Fruit fly (Drosophila melanogaster) whole organism, embryonic: ENCODE results near the gene CG31525.
A peak's percentile ranks its signal among the peaks of the same experiment; 100 is the strongest.

ENCODE experiments used
- B-H2 ChIP-seq: fragments of 200-800 bp; sonication (Bioruptor generic); optimal IDR thresholded peaks from 2 replicates; lab custom pipeline; 2018; ENCODE audit warnings: missing biosample characterization, mild to moderate bottlenecking, missing genetic modification characterization
- CG10209 ChIP-seq: fragments of 200-800 bp; sonication (Bioruptor generic); optimal IDR thresholded peaks from 3 replicates; lab custom pipeline; 2017; ENCODE audit warnings: missing biosample characterization, mild to moderate bottlenecking, missing genetic modification characterization, missing genetic modification reagents
- CG10274 ChIP-seq: fragments of 200-800 bp; sonication (Bioruptor generic); optimal IDR thresholded peaks from 3 replicates; lab custom pipeline; 2017; ENCODE audit warnings: missing biosample characterization, mild to moderate bottlenecking, missing genetic modification characterization
- CG11560 ChIP-seq: fragments of 200-800 bp; sonication (Bioruptor generic); IDR thresholded peaks from 3 replicates; pipeline ENCODE4 v1.3.6; 2022; ENCODE audit warnings: missing biosample characterization, missing genetic modification characterization
- CG12769 ChIP-seq: fragments of 200-800 bp; sonication (Bioruptor generic); optimal IDR thresholded peaks from 2 replicates; lab custom pipeline; 2019; ENCODE audit warnings: missing biosample characterization, mild to moderate bottlenecking, missing genetic modification characterization, moderate library complexity
- CG13296 ChIP-seq: fragments of 200-800 bp; sonication (Bioruptor generic); optimal IDR thresholded peaks from 3 replicates; lab custom pipeline; 2018; ENCODE audit warnings: missing biosample characterization, mild to moderate bottlenecking, missing genetic modification characterization
- CG13894 ChIP-seq: fragments of 200-800 bp; sonication (Bioruptor generic); optimal IDR thresholded peaks from 3 replicates; lab custom pipeline; 2018; ENCODE audit warnings: missing biosample characterization, mild to moderate bottlenecking, missing genetic modification characterization, moderate library complexity
- CG14710 ChIP-seq: fragments of 200-800 bp; sonication (Bioruptor generic); optimal IDR thresholded peaks from 3 replicates; lab custom pipeline; 2019; ENCODE audit warnings: missing biosample characterization, mild to moderate bottlenecking, missing genetic modification characterization, moderate library complexity
- CG14965 ChIP-seq: fragments of 200-800 bp; sonication (Bioruptor generic); optimal IDR thresholded peaks from 2 replicates; lab custom pipeline; 2016; ENCODE audit warnings: missing biosample characterization, missing genetic modification characterization, borderline replicate concordance
- CG15479 ChIP-seq: fragments of 200-800 bp; sonication (Bioruptor generic); optimal IDR thresholded peaks from 3 replicates; lab custom pipeline; 2019; ENCODE audit warnings: missing biosample characterization, mild to moderate bottlenecking, missing genetic modification characterization, moderate library complexity
- CG16813 ChIP-seq: fragments of 200-800 bp; sonication (Bioruptor generic); IDR thresholded peaks from 3 replicates; pipeline ENCODE4 v1.3.6; 2022; ENCODE audit warnings: missing biosample characterization, missing genetic modification characterization; ENCODE audit not compliant: partially characterized antibody
- CG17361 ChIP-seq: fragments of 200-800 bp; sonication (Bioruptor generic); IDR thresholded peaks from 3 replicates; pipeline ENCODE4 v1.3.6; 2022; ENCODE audit warnings: missing biosample characterization, missing genetic modification characterization
- CG17612 ChIP-seq: fragments of 200-800 bp; sonication (Bioruptor generic); IDR thresholded peaks from 2 replicates; pipeline ENCODE4 v1.3.6; 2022; ENCODE audit warnings: missing biosample characterization, missing genetic modification characterization
- CG2199 ChIP-seq: fragments of 200-800 bp; sonication (Bioruptor generic); IDR thresholded peaks from 3 replicates; pipeline ENCODE4 v1.3.6; 2022; ENCODE audit warnings: missing biosample characterization, missing genetic modification characterization
- CG3838 ChIP-seq: fragments of 200-800 bp; sonication (Bioruptor generic); optimal IDR thresholded peaks from 3 replicates; lab custom pipeline; 2016; ENCODE audit warnings: missing biosample characterization, missing genetic modification characterization
- CG3847 ChIP-seq: fragments of 200-800 bp; sonication (Bioruptor generic); IDR thresholded peaks from 2 replicates; pipeline ENCODE4 v1.3.6; 2022; ENCODE audit warnings: missing biosample characterization, missing genetic modification characterization
- CG4328 ChIP-seq: fragments of 200-800 bp; sonication (Bioruptor generic); optimal IDR thresholded peaks from 3 replicates; lab custom pipeline; 2017; ENCODE audit warnings: missing biosample characterization, missing genetic modification reagents, missing genetic modification characterization
- CG4707 ChIP-seq: fragments of 200-800 bp; sonication (Bioruptor generic); optimal IDR thresholded peaks from 2 replicates; lab custom pipeline; 2018; ENCODE audit warnings: missing biosample characterization, mild to moderate bottlenecking, missing genetic modification characterization, moderate library complexity
- CG5245 ChIP-seq: fragments of 200-800 bp; sonication (Bioruptor generic); optimal IDR thresholded peaks from 3 replicates; lab custom pipeline; 2016; ENCODE audit warnings: missing biosample characterization, missing genetic modification characterization
- CG7786 ChIP-seq: fragments of 200-800 bp; sonication (Bioruptor generic); optimal IDR thresholded peaks from 2 replicates; lab custom pipeline; 2016; ENCODE audit warnings: missing biosample characterization, missing genetic modification characterization
- CG7839 ChIP-seq: fragments of 200-800 bp; sonication (Bioruptor generic); optimal IDR thresholded peaks from 3 replicates; lab custom pipeline; 2018; ENCODE audit warnings: missing biosample characterization, mild to moderate bottlenecking, missing genetic modification characterization, moderate library complexity
- CG7963 ChIP-seq: fragments of 200-800 bp; sonication (Bioruptor generic); IDR thresholded peaks from 3 replicates; pipeline ENCODE4 v1.3.6; 2022; ENCODE audit warnings: missing biosample characterization, missing genetic modification characterization; ENCODE audit not compliant: partially characterized antibody
- E2f1 ChIP-seq: fragments of 200-800 bp; sonication (Bioruptor generic); IDR thresholded peaks from 2 replicates; pipeline ENCODE4 v1.3.6; 2022; ENCODE audit warnings: missing biosample characterization, missing genetic modification characterization
- E2f2 ChIP-seq: fragments of 200-800 bp; sonication (Bioruptor generic); IDR thresholded peaks from 2 replicates; pipeline ENCODE4 v1.3.6; 2022; ENCODE audit warnings: missing biosample characterization, missing genetic modification characterization
- HLH3B ChIP-seq: fragments of 200-800 bp; sonication (Bioruptor generic); IDR thresholded peaks from 2 replicates; pipeline ENCODE4 v1.3.6; 2022; ENCODE audit warnings: missing biosample characterization, missing genetic modification characterization
- NC2β ChIP-seq: fragments of 200-800 bp; sonication (Bioruptor generic); optimal IDR thresholded peaks from 2 replicates; lab custom pipeline; 2016; ENCODE audit warnings: missing biosample characterization, missing genetic modification characterization
- Opbp ChIP-seq: fragments of 200-800 bp; sonication (Bioruptor generic); IDR thresholded peaks from 3 replicates; pipeline ENCODE4 v1.3.6; 2022; ENCODE audit warnings: missing biosample characterization, missing genetic modification characterization; ENCODE audit not compliant: partially characterized antibody
- Ravus ChIP-seq: fragments of 200-800 bp; sonication (Bioruptor generic); IDR thresholded peaks from 2 replicates; pipeline ENCODE4 v1.3.6; 2022; ENCODE audit warnings: missing biosample characterization, missing genetic modification characterization
- Scr ChIP-seq: fragments of 200-800 bp; sonication (Bioruptor generic); IDR thresholded peaks from 2 replicates; pipeline ENCODE4 v1.3.6; 2022; ENCODE audit warnings: missing biosample characterization, missing genetic modification characterization; ENCODE audit not compliant: partially characterized antibody
- Six4 ChIP-seq: fragments of 200-800 bp; sonication (Bioruptor generic); optimal IDR thresholded peaks from 2 replicates; lab custom pipeline; 2016; ENCODE audit warnings: missing biosample characterization, missing genetic modification characterization
- Spps ChIP-seq: fragments of 200-800 bp; sonication (Bioruptor generic); optimal IDR thresholded peaks from 2 replicates; lab custom pipeline; 2018; ENCODE audit warnings: missing biosample characterization, mild to moderate bottlenecking, missing genetic modification characterization
- Sry-β ChIP-seq: fragments of 200-800 bp; sonication (Bioruptor generic); optimal IDR thresholded peaks from 2 replicates; lab custom pipeline; 2018; ENCODE audit warnings: missing biosample characterization, mild to moderate bottlenecking, missing genetic modification characterization, moderate library complexity
- Trl ChIP-seq, 3 experiments: fragments of >200 bp in 2 of 3; fragments of 200-800 bp in 1 of 3; sonication (Bioruptor generic) in 1 of 3; optimal IDR thresholded peaks; 2 replicates in 1 of 3; 3 replicates in 2 of 3; lab custom pipeline; 2016 to 2017; ENCODE audit warnings: missing biosample characterization in 1 of 3, missing genetic modification characterization in 1 of 3
- disco-r ChIP-seq: fragments of 200-800 bp; sonication (Bioruptor generic); optimal IDR thresholded peaks from 2 replicates; lab custom pipeline; 2016; ENCODE audit warnings: missing biosample characterization, missing genetic modification characterization
- dm ChIP-seq: fragments of 200-800 bp; sonication (Bioruptor generic); optimal IDR thresholded peaks from 3 replicates; lab custom pipeline; 2016; ENCODE audit warnings: missing biosample characterization, missing genetic modification characterization
- ewg ChIP-seq: fragments of 200-800 bp; sonication (Bioruptor generic); optimal IDR thresholded peaks from 3 replicates; lab custom pipeline; 2017; ENCODE audit warnings: mild to moderate bottlenecking, missing biosample characterization, missing genetic modification reagents, missing genetic modification characterization
- fd102C ChIP-seq: fragments of 200-800 bp; sonication (Bioruptor generic); optimal IDR thresholded peaks from 2 replicates; lab custom pipeline; 2018; ENCODE audit warnings: missing biosample characterization, mild to moderate bottlenecking, missing genetic modification characterization, moderate library complexity
- gcm ChIP-seq: fragments of 200-800 bp; sonication (Bioruptor generic); optimal IDR thresholded peaks from 2 replicates; lab custom pipeline; 2019; ENCODE audit warnings: missing biosample characterization, mild to moderate bottlenecking, missing genetic modification characterization, moderate library complexity
- h ChIP-seq: fragments of >200 bp; optimal IDR thresholded peaks from 2 replicates; lab custom pipeline; 2017
- nerfin-2 ChIP-seq: fragments of 200-800 bp; sonication (Bioruptor generic); IDR thresholded peaks from 2 replicates; pipeline ENCODE4 v1.3.6; 2022; ENCODE audit warnings: missing biosample characterization, missing genetic modification characterization; ENCODE audit not compliant: partially characterized antibody
- oc ChIP-seq: fragments of 200-800 bp; sonication (Bioruptor generic); optimal IDR thresholded peaks from 2 replicates; lab custom pipeline; 2018; ENCODE audit warnings: missing biosample characterization, mild to moderate bottlenecking, missing genetic modification characterization, moderate library complexity
- odd ChIP-seq: fragments of 200-800 bp; sonication (Bioruptor generic); optimal IDR thresholded peaks from 2 replicates; lab custom pipeline; 2017; ENCODE audit warnings: missing biosample characterization, mild to moderate bottlenecking, missing genetic modification characterization
- pum ChIP-seq: fragments of 200-800 bp; sonication (Bioruptor generic); optimal IDR thresholded peaks from 2 replicates; lab custom pipeline; 2016; ENCODE audit warnings: missing biosample characterization, missing genetic modification characterization
- salm ChIP-seq: fragments of 200-800 bp; sonication (Bioruptor generic); optimal IDR thresholded peaks from 2 replicates; lab custom pipeline; 2018; ENCODE audit warnings: missing biosample characterization, mild to moderate bottlenecking, missing genetic modification characterization
- tap ChIP-seq: fragments of 200-800 bp; optimal IDR thresholded peaks from 3 replicates; lab custom pipeline; 2019; ENCODE audit warnings: missing biosample characterization, mild to moderate bottlenecking, missing genetic modification characterization, moderate library complexity
- wdn ChIP-seq: fragments of 200-800 bp; sonication (Bioruptor generic); IDR thresholded peaks from 2 replicates; pipeline ENCODE4 v1.3.6; 2022; ENCODE audit warnings: missing biosample characterization, missing genetic modification characterization
- wek ChIP-seq: fragments of 200-800 bp; sonication (Bioruptor generic); optimal IDR thresholded peaks from 3 replicates; lab custom pipeline; 2018; ENCODE audit warnings: missing biosample characterization, mild to moderate bottlenecking, missing genetic modification characterization, moderate library complexity

Gene CG31525

DNA sequence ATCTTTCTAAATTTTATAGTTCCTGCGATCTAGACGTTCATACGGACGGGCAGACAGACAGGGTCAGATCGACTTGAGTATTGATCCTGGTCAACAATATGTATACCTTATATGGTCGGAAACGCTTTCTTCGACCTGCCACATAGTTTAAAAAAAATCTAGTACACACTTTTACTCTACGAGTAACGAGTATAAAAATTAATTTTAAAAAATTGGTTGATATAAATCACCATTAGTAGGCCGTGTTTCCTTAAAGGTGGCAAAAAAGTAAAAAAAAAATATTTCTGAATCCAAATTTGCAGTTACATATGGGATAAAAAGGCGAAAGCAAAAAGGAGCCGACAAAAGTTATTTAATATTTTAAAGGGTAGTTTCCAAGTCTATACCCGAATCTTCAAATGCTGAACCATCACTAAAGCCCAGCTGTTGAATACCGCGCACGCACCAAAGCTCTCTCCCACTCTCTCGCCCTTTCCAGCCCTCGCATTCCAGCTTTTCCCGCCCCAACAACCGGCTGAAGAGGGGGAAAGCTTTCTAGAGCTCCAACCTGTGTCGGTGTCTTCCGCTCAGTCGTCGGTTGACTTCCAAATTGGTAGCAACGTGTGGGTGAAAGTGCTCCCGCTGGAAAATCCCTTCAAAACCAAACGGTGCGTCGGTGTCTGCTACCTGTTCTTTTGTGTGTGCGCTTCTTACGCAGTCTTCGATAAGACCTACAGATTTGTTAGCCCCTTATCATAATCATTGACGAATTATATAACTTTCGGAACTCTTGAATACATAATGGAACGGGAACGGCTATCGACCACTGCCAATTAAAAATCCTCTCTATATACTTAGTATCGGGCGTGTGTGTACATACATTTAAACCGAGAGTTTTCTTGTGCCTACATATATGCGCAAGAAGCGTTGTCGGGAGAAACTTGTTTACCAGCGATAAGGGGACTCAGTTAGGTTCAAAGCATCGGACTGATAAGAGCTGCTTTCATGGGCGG, 48.2 kb upstream of the CG31525 start, which contains the start of gene Sfxn1-3 (continued):
- TF ChIP-seq CG3847 (GFP tag; lab: Robert Waterston, UW) (0 out of 2 replicates have a peak, but pooled peaks have one; percentile 7), dm (peak; percentile 36), B-H2 (GFP tag; lab: Kevin White, UChicago) (peak; percentile 64), E2f1 (GFP tag; lab: Robert Waterston, UW) (no peak; the same call in 1 of the 2 replicates), salm (tag; lab: Kevin White, UChicago) (no peak), CG4707 (GFP tag; lab: Kevin White, UChicago) (no peak), CG5245 (peak; percentile 1), h (lab: Kevin White, UChicago) (no peak), pum (peak; percentile 12), nerfin-2 (GFP tag; lab: Robert Waterston, UW) (no peak; the same call in 1 of the 2 replicates), CG13894 (tag; lab: Kevin White, UChicago) (peak; percentile 72), CG10274 (GFP tag; lab: Kevin White, UChicago) (no peak), wek (GFP tag; lab: Kevin White, UChicago) (peak; percentile 97), wdn (GFP tag; lab: Robert Waterston, UW) (no peak), Six4 (GFP tag; lab: Kevin White, UChicago) (no peak), Sry-β (GFP tag; lab: Kevin White, UChicago) (no peak), CG12769 (tag; lab: Kevin White, UChicago) (peak; percentile 97), CG4328 (GFP tag; lab: Kevin White, UChicago) (peak; percentile 67), CG17612 (GFP tag; lab: Robert Waterston, UW) (no peak), CG14965 (no peak), NC2β (no peak), oc (tag; lab: Kevin White, UChicago) (peak; percentile 68), CG7963 (GFP tag; lab: Robert Waterston, UW) (no peak), fd102C (GFP tag; lab: Kevin White, UChicago) (no peak), Spps (tag; lab: Kevin White, UChicago) (no peak), CG11560 (tag; lab: Robert Waterston, UW) (no peak), CG17361 (GFP tag; lab: Robert Waterston, UW) (peak; percentile 34; the same call in 1 of the 3 replicates), CG15479 (peak; percentile 96), odd (GFP tag; lab: Kevin White, UChicago) (peak; percentile 62), CG3838 (GFP tag; lab: Kevin White, UChicago) (no peak), CG7839 (tag; lab: Kevin White, UChicago) (peak; percentile 33), CG10209 (peak; percentile 22), Scr (GFP tag; lab: Robert Waterston, UW) (0 out of 2 replicates have a peak, but pooled peaks have one; percentile 35), disco-r (GFP tag; lab: Kevin White, UChicago) (no peak), HLH3B (GFP tag; lab: Robert Waterston, UW) (0 out of 2 replicates have a peak, but pooled peaks have one; percentile 8), CG7786 (GFP tag; lab: Kevin White, UChicago) (no peak), gcm (GFP tag; lab: Kevin White, UChicago) (peak; percentile 16), ewg (GFP tag; lab: Kevin White, UChicago) (peak; percentile 91), CG13296 (GFP tag; lab: Kevin White, UChicago) (peak; percentile 60), CG2199 (GFP tag; lab: Robert Waterston, UW) (no peak), CG14710 (tag; lab: Kevin White, UChicago) (peak; percentile 2), CG16813 (GFP tag; lab: Robert Waterston, UW) (no peak), Ravus (GFP tag; lab: Robert Waterston, UW) (no peak), Opbp (0 out of 3 replicates have a peak, but pooled peaks have one; percentile 59), tap (tag; lab: Kevin White, UChicago) (peak; percentile 0), E2f2 (GFP tag; lab: Robert Waterston, UW) (peak; percentile 25; the same call in 1 of the 2 replicates), Trl (optimal IDR thresholded peaks at IDR 0.05; lab: Kevin White, UChicago) (peak; percentile 62 to 79), Trl (GFP tag; optimal IDR thresholded peaks at IDR 0.05; lab: Kevin White, UChicago) (peak; percentile 80)
